Worm (Caenorhabditis elegans): ENCODE results near the gene mltn-12.

mltn-12 gene

ce11 chrIV:9032550-9032949, 39.7 kb downstream of the mltn-12 start, which contains the start of gene C53D6.6:
Gene C53D6.6, minus strand, starts transcription at chrIV:9032667.
- no peak for TF ChIP-seq tab-1 (GFP tag; IDR thresholded peaks at IDR 0.05)
- TF ChIP-seq klf-2 (GFP tag; conservative IDR thresholded peaks at IDR 0.05): no peak
- TF ChIP-seq ztf-23 (GFP tag; IDR thresholded peaks at IDR 0.05): no peak
- no peak for TF ChIP-seq T22C8.4 (GFP tag; IDR thresholded peaks at IDR 0.05)
- no peak for TF ChIP-seq ztf-29 (GFP tag; IDR thresholded peaks at IDR 0.05)
- no peak for TF ChIP-seq ref-1 (GFP tag; conservative IDR thresholded peaks at IDR 0.05)
- no peak for TF ChIP-seq med-1 (GFP tag; optimal IDR thresholded peaks at IDR 0.05; ENCODE audit: insufficient read depth)
- no peak for TF ChIP-seq cog-1 (tag; optimal IDR thresholded peaks at IDR 0.05)

DNA sequence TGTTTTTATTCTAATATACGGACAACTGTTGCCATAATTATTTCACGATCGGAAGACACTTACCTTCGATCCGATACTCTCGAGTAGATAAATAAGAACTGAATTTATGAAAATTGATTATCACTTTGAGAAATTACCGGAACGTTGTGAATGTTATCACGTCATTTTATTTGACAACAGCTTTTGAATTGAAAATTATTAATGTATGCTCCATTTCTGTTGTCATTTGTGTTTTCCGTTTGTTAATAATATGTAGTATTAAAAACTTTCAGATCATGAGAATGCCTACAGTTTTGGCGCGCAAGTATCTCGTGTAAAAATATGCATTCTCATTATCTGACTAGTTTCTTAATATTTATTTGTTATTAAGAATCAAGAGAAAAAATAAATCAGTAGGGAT, 41.5 kb downstream of the mltn-12 start, which contains the start of gene C53D6.10:
Gene C53D6.10, minus strand, starts transcription at position 101 of the 400 bp plus-strand sequence.
- TF ChIP-seq flt-1 (GFP tag; IDR thresholded peaks at IDR 0.05) (no peak), ref-1 (GFP tag; conservative IDR thresholded peaks at IDR 0.05) (no peak), ztf-23 (GFP tag; IDR thresholded peaks at IDR 0.05) (no peak), ztf-29 (GFP tag; IDR thresholded peaks at IDR 0.05) (no peak), klf-2 (GFP tag; conservative IDR thresholded peaks at IDR 0.05) (no peak), cog-1 (tag; optimal IDR thresholded peaks at IDR 0.05) (no peak)

ce11 chrIV:9037063-9037462, 44.2 kb downstream of the mltn-12 start, which contains the start of gene C53D6.7:
Gene C53D6.7, minus strand, starts transcription at chrIV:9037163.
- no peak for TF ChIP-seq tab-1 (GFP tag; IDR thresholded peaks at IDR 0.05)
- TF ChIP-seq cog-1 (tag; optimal IDR thresholded peaks at IDR 0.05): no peak
- TF ChIP-seq med-1 (GFP tag; optimal IDR thresholded peaks at IDR 0.05; ENCODE audit: insufficient read depth): no peak
- TF ChIP-seq ztf-23 (GFP tag; IDR thresholded peaks at IDR 0.05): no peak
- TF ChIP-seq flt-1 (GFP tag; IDR thresholded peaks at IDR 0.05): no peak
- TF ChIP-seq ref-1 (GFP tag; conservative IDR thresholded peaks at IDR 0.05): no peak
- no peak for TF ChIP-seq T22C8.4 (GFP tag; IDR thresholded peaks at IDR 0.05)
- TF ChIP-seq klf-2 (GFP tag; conservative IDR thresholded peaks at IDR 0.05): no peak
- TF ChIP-seq ztf-29 (GFP tag; IDR thresholded peaks at IDR 0.05): no peak

DNA sequence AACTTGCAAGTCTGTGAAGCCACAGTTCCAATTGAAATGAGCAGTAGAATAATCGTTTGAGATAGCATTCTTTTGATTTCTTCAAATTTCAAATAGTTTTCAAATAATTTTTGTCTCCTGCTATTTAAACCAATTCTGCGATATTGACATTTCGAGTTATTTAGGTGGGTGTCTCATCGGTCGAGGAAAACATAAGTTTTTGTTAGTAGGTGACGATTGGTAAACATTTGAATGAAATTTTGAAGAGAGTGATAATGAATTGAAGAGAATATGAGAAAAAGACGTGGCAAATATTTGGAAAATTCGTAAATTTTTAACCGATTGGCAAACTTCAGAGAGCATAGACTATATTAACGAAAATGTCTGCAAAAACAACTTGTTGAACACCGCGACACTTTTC, 47.5 kb downstream of the mltn-12 start, which contains the start of gene Y73F4A.3:
Gene Y73F4A.3, minus strand, starts transcription at position 101 of the 400 bp plus-strand sequence.
- TF ChIP-seq ztf-29 (GFP tag; IDR thresholded peaks at IDR 0.05): no peak
- TF ChIP-seq ztf-23 (GFP tag; IDR thresholded peaks at IDR 0.05): no peak
- no peak for TF ChIP-seq ref-1 (GFP tag; conservative IDR thresholded peaks at IDR 0.05)
- TF ChIP-seq cog-1 (tag; optimal IDR thresholded peaks at IDR 0.05): no peak
- TF ChIP-seq tab-1 (GFP tag; IDR thresholded peaks at IDR 0.05): no peak
- TF ChIP-seq flt-1 (GFP tag; IDR thresholded peaks at IDR 0.05): no peak
- no peak for TF ChIP-seq T22C8.4 (GFP tag; IDR thresholded peaks at IDR 0.05)
- TF ChIP-seq klf-2 (GFP tag; conservative IDR thresholded peaks at IDR 0.05): no peak

DNA sequence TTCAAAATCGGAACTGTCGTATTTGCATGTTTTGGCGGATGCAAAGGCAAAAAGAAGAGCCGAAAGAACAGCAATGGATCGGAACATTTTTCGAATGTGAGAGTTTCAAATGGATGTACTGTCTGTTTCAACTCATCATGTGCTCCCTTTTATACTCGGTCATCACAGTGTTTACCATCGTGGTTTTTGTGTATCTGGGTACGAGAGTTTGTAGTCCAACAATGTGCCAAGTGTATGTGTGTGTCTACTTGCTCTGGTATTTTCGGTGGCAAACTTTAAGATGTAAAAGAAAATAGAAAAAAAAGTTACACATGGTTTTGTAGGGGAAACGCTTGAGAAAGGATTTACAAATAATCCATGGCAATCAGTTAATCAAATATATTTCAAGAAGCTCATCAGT, 50.3 kb downstream of the mltn-12 start, which contains the start of gene Y73F4A.2:
Gene Y73F4A.2, minus strand, starts transcription at position 124 of the 400 bp plus-strand sequence.
- TF ChIP-seq cog-1 (tag; optimal IDR thresholded peaks at IDR 0.05) (no peak), T22C8.4 (GFP tag; IDR thresholded peaks at IDR 0.05) (no peak), ztf-29 (GFP tag; IDR thresholded peaks at IDR 0.05) (no peak), tab-1 (GFP tag; IDR thresholded peaks at IDR 0.05) (no peak), klf-2 (GFP tag; conservative IDR thresholded peaks at IDR 0.05) (no peak), flt-1 (GFP tag; IDR thresholded peaks at IDR 0.05) (no peak), ref-1 (GFP tag; conservative IDR thresholded peaks at IDR 0.05) (no peak)

ce11 chrIV:9045252-9045651, 52.4 kb downstream of the mltn-12 start, which contains the start of gene Y73F4A.1:
Gene Y73F4A.1, minus strand, starts transcription at chrIV:9045352.
- TF ChIP-seq T22C8.4 (GFP tag; IDR thresholded peaks at IDR 0.05) (no peak), cog-1 (tag; optimal IDR thresholded peaks at IDR 0.05) (no peak), ztf-29 (GFP tag; IDR thresholded peaks at IDR 0.05) (no peak), ztf-23 (GFP tag; IDR thresholded peaks at IDR 0.05) (no peak), tab-1 (GFP tag; IDR thresholded peaks at IDR 0.05) (no peak), med-1 (GFP tag; optimal IDR thresholded peaks at IDR 0.05; ENCODE audit: insufficient read depth) (no peak), flt-1 (GFP tag; IDR thresholded peaks at IDR 0.05) (no peak), klf-2 (GFP tag; conservative IDR thresholded peaks at IDR 0.05) (no peak), ref-1 (GFP tag; conservative IDR thresholded peaks at IDR 0.05) (no peak)

Measured in whole organism, midembryonic.